Fruit fly (Drosophila melanogaster) whole organism, embryonic: Measurements from ENCODE around the gene dsx.
A peak's percentile ranks its signal among the peaks of the same experiment; 100 is the strongest.

Experiments
- Ada2b ChIP-seq: fragments of 200-800 bp; sonication (Bioruptor generic); IDR thresholded peaks from 2 replicates; pipeline ENCODE4 v1.3.6; 2022; ENCODE audit warnings: missing biosample characterization, missing genetic modification characterization
- Adf1 ChIP-seq: fragments of 200-800 bp; sonication (Bioruptor generic); IDR thresholded peaks from 2 replicates; pipeline ENCODE4 v1.3.6; 2022; ENCODE audit warnings: missing biosample characterization, missing genetic modification characterization
- Antp ChIP-seq: fragments of 200-800 bp; sonication (Bioruptor generic); optimal IDR thresholded peaks from 3 replicates; lab custom pipeline; 2016; ENCODE audit warnings: missing biosample characterization, missing genetic modification characterization
- Atf6 ChIP-seq: fragments of 200-800 bp; sonication (Bioruptor generic); IDR thresholded peaks from 2 replicates; pipeline ENCODE4 v1.3.6; 2022; ENCODE audit warnings: missing biosample characterization, missing genetic modification characterization
- CG10654 ChIP-seq: fragments of 200-800 bp; sonication (Bioruptor generic); optimal IDR thresholded peaks from 2 replicates; lab custom pipeline; 2016; ENCODE audit warnings: missing biosample characterization, missing genetic modification characterization
- CG11085 ChIP-seq: fragments of 200-800 bp; sonication (Bioruptor generic); IDR thresholded peaks from 2 replicates; pipeline ENCODE4 v1.3.6; 2022; ENCODE audit warnings: missing biosample characterization, missing genetic modification characterization
- CG11560 ChIP-seq: fragments of 200-800 bp; sonication (Bioruptor generic); IDR thresholded peaks from 3 replicates; pipeline ENCODE4 v1.3.6; 2022; ENCODE audit warnings: missing biosample characterization, missing genetic modification characterization
- CG12391 ChIP-seq: fragments of 200-800 bp; sonication (Bioruptor generic); optimal IDR thresholded peaks from 3 replicates; lab custom pipeline; 2018; ENCODE audit warnings: missing biosample characterization, mild to moderate bottlenecking, missing genetic modification characterization, moderate library complexity
- CG14014 ChIP-seq: fragments of 200-800 bp; sonication (Bioruptor generic); IDR thresholded peaks from 2 replicates; pipeline ENCODE4 v1.3.6; 2022; ENCODE audit warnings: missing biosample characterization, missing genetic modification characterization
- CG14710 ChIP-seq: fragments of 200-800 bp; sonication (Bioruptor generic); optimal IDR thresholded peaks from 3 replicates; lab custom pipeline; 2019; ENCODE audit warnings: missing biosample characterization, mild to moderate bottlenecking, missing genetic modification characterization, moderate library complexity
- CG16813 ChIP-seq: fragments of 200-800 bp; sonication (Bioruptor generic); IDR thresholded peaks from 3 replicates; pipeline ENCODE4 v1.3.6; 2022; ENCODE audit warnings: missing biosample characterization, missing genetic modification characterization; ENCODE audit not compliant: partially characterized antibody
- CG16863 ChIP-seq: fragments of 200-800 bp; sonication (Bioruptor generic); optimal IDR thresholded peaks from 3 replicates; lab custom pipeline; 2016; ENCODE audit warnings: missing biosample characterization, missing genetic modification characterization
- CG17829 ChIP-seq: fragments of 200-800 bp; optimal IDR thresholded peaks from 2 replicates; lab custom pipeline; 2019; ENCODE audit warnings: missing biosample characterization, mild to moderate bottlenecking, missing genetic modification characterization, moderate library complexity
- CG18011 ChIP-seq: fragments of 200-800 bp; sonication (Bioruptor generic); optimal IDR thresholded peaks from 2 replicates; lab custom pipeline; 2017; ENCODE audit warnings: missing biosample characterization, missing genetic modification characterization, mild to moderate bottlenecking, moderate library complexity, missing genotype
- CG33213 ChIP-seq: fragments of 200-800 bp; sonication (Bioruptor generic); optimal IDR thresholded peaks from 3 replicates; lab custom pipeline; 2016; ENCODE audit warnings: missing biosample characterization, missing genetic modification characterization
- CG3847 ChIP-seq: fragments of 200-800 bp; sonication (Bioruptor generic); IDR thresholded peaks from 2 replicates; pipeline ENCODE4 v1.3.6; 2022; ENCODE audit warnings: missing biosample characterization, missing genetic modification characterization
- CG5180 ChIP-seq: fragments of 200-800 bp; sonication (Bioruptor generic); optimal IDR thresholded peaks from 3 replicates; lab custom pipeline; 2017; ENCODE audit warnings: missing biosample characterization, missing genetic modification characterization, mild to moderate bottlenecking, moderate library complexity, missing genetic modification reagents
- CG7839 ChIP-seq: fragments of 200-800 bp; sonication (Bioruptor generic); optimal IDR thresholded peaks from 3 replicates; lab custom pipeline; 2018; ENCODE audit warnings: missing biosample characterization, mild to moderate bottlenecking, missing genetic modification characterization, moderate library complexity
- CG8388 ChIP-seq: fragments of 200-800 bp; sonication (Bioruptor generic); optimal IDR thresholded peaks from 2 replicates; lab custom pipeline; 2019; ENCODE audit warnings: missing biosample characterization, mild to moderate bottlenecking, missing genetic modification characterization, moderate library complexity
- CG8944 ChIP-seq: fragments of 200-800 bp; sonication (Bioruptor generic); optimal IDR thresholded peaks from 3 replicates; lab custom pipeline; 2016; ENCODE audit warnings: missing biosample characterization, missing genetic modification characterization
- ERR ChIP-seq: fragments of 200-800 bp; sonication (Bioruptor generic); optimal IDR thresholded peaks from 2 replicates; lab custom pipeline; 2016; ENCODE audit warnings: missing biosample characterization, missing genetic modification characterization
- HLH3B ChIP-seq: fragments of 200-800 bp; sonication (Bioruptor generic); IDR thresholded peaks from 2 replicates; pipeline ENCODE4 v1.3.6; 2022; ENCODE audit warnings: missing biosample characterization, missing genetic modification characterization
- HLH4C ChIP-seq: fragments of 200-800 bp; sonication (Bioruptor generic); IDR thresholded peaks from 3 replicates; pipeline ENCODE4 v1.3.6; 2022; ENCODE audit warnings: missing biosample characterization, missing genetic modification characterization; ENCODE audit not compliant: partially characterized antibody
- MBD-R2 ChIP-seq: fragments of 200-800 bp; sonication (Bioruptor generic); IDR thresholded peaks from 2 replicates; pipeline ENCODE4 v1.3.6; 2022; ENCODE audit warnings: missing biosample characterization, missing genetic modification characterization
- MESR4 ChIP-seq: fragments of 200-800 bp; sonication (Bioruptor generic); optimal IDR thresholded peaks from 2 replicates; lab custom pipeline; 2018; ENCODE audit warnings: missing biosample characterization, mild to moderate bottlenecking, missing genetic modification characterization, moderate library complexity
- NC2β ChIP-seq: fragments of 200-800 bp; sonication (Bioruptor generic); optimal IDR thresholded peaks from 2 replicates; lab custom pipeline; 2016; ENCODE audit warnings: missing biosample characterization, missing genetic modification characterization
- Pdp1 ChIP-seq, 2 experiments: fragments of 200-800 bp; sonication (Bioruptor generic); optimal IDR thresholded peaks; 3 replicates each; lab custom pipeline; 2016; ENCODE audit warnings: missing biosample characterization in 2 of 2, missing genetic modification characterization in 2 of 2, mild to moderate bottlenecking in 1 of 2, moderate library complexity in 1 of 2
- Ravus ChIP-seq: fragments of 200-800 bp; sonication (Bioruptor generic); IDR thresholded peaks from 2 replicates; pipeline ENCODE4 v1.3.6; 2022; ENCODE audit warnings: missing biosample characterization, missing genetic modification characterization
- Xrp1 ChIP-seq: fragments of 200-800 bp; sonication (Bioruptor generic); IDR thresholded peaks from 2 replicates; pipeline ENCODE4 v1.3.6; 2022; ENCODE audit warnings: missing biosample characterization, missing genetic modification characterization
- ash1 ChIP-seq: fragments of 200-800 bp; sonication (Bioruptor generic); optimal IDR thresholded peaks from 2 replicates; lab custom pipeline; 2018; ENCODE audit warnings: missing biosample characterization, mild to moderate bottlenecking, missing genetic modification characterization
- crc ChIP-seq: fragments of 200-800 bp; sonication (Bioruptor generic); optimal IDR thresholded peaks from 2 replicates; lab custom pipeline; 2016; ENCODE audit warnings: missing biosample characterization, missing genetic modification characterization
- dpn ChIP-seq, 2 experiments: fragments of 200-800 bp; sonication (Bioruptor generic); optimal IDR thresholded peaks; 3 replicates each; lab custom pipeline; 2016; ENCODE audit warnings: missing biosample characterization in 2 of 2, missing genetic modification characterization in 2 of 2
- hb ChIP-seq: fragments of 200-800 bp; sonication (Bioruptor generic); IDR thresholded peaks from 3 replicates; pipeline ENCODE4 v1.3.6; 2022; ENCODE audit warnings: missing biosample characterization, missing genetic modification characterization; ENCODE audit not compliant: partially characterized antibody
- jumu ChIP-seq: fragments of 200-800 bp; sonication (Bioruptor generic); optimal IDR thresholded peaks from 3 replicates; lab custom pipeline; 2016; ENCODE audit warnings: missing biosample characterization, missing genetic modification characterization
- lola ChIP-seq, 3 experiments: fragments of >200 bp in 2 of 3; fragments of 200-800 bp in 1 of 3; sonication (Bioruptor generic) in 1 of 3; optimal IDR thresholded peaks; 2 replicates each; lab custom pipeline; 2017 to 2019; ENCODE audit warnings: missing biosample characterization in 3 of 3, missing genetic modification characterization in 3 of 3, mild to moderate bottlenecking in 1 of 3, moderate library complexity in 1 of 3
- mirr ChIP-seq: fragments of 200-800 bp; sonication (Bioruptor generic); optimal IDR thresholded peaks from 3 replicates; lab custom pipeline; 2018; ENCODE audit warnings: missing biosample characterization, mild to moderate bottlenecking, missing genetic modification characterization
- pan ChIP-seq, 4 experiments: fragments of >200 bp in 3 of 4; fragments of 200-800 bp in 1 of 4; sonication (Bioruptor generic) in 1 of 4; optimal IDR thresholded peaks in 3 of 4; IDR thresholded peaks in 1 of 4; 2 replicates each; pipeline versions ENCODE4 v1.3.6 to Lab custom; 2017 to 2022; ENCODE audit warnings: missing biosample characterization in 2 of 4, missing genetic modification characterization in 2 of 4, mixed read lengths in 1 of 4
- pnt ChIP-seq: fragments of 200-800 bp; sonication (Bioruptor generic); optimal IDR thresholded peaks from 3 replicates; lab custom pipeline; 2016; ENCODE audit warnings: missing biosample characterization, missing genetic modification characterization
- ranshi ChIP-seq: fragments of 200-800 bp; sonication (Bioruptor generic); IDR thresholded peaks from 2 replicates; pipeline ENCODE4 v1.3.6; 2022; ENCODE audit warnings: missing biosample characterization, missing genetic modification characterization
- sens ChIP-seq: fragments of 200-800 bp; sonication (Bioruptor generic); peaks from one replicate; lab custom pipeline; 2016; ENCODE audit warnings: missing biosample characterization, missing genetic modification characterization
- shn ChIP-seq: fragments of 200-800 bp; sonication (Bioruptor generic); optimal IDR thresholded peaks from 3 replicates; lab custom pipeline; 2016; ENCODE audit warnings: missing biosample characterization, missing genetic modification characterization
- tgo ChIP-seq: fragments of 200-800 bp; sonication (Bioruptor generic); IDR thresholded peaks from 3 replicates; pipeline ENCODE4 v1.3.6; 2022; ENCODE audit warnings: missing biosample characterization, missing genetic modification characterization
- tll ChIP-seq, 2 experiments: fragments of 200-800 bp in 1 of 2; fragments of >200 bp in 1 of 2; sonication (Bioruptor generic) in 1 of 2; optimal IDR thresholded peaks; 2 replicates each; lab custom pipeline; 2017 to 2019; ENCODE audit warnings: missing biosample characterization in 2 of 2, missing genetic modification characterization in 2 of 2, mild to moderate bottlenecking in 1 of 2, moderate library complexity in 1 of 2
- unc-4 ChIP-seq: fragments of 200-800 bp; sonication (Bioruptor generic); IDR thresholded peaks from 2 replicates; pipeline ENCODE4 v1.3.6; 2022; ENCODE audit warnings: missing biosample characterization, missing genetic modification characterization; ENCODE audit not compliant: partially characterized antibody
- zen2 ChIP-seq: fragments of 200-800 bp; sonication (Bioruptor generic); IDR thresholded peaks from 3 replicates; pipeline ENCODE4 v1.3.6; 2022; ENCODE audit warnings: missing biosample characterization, missing genetic modification characterization; ENCODE audit not compliant: partially characterized antibody
- zfh2 ChIP-seq: fragments of 200-800 bp; sonication (Bioruptor generic); optimal IDR thresholded peaks from 2 replicates; lab custom pipeline; 2016; ENCODE audit warnings: missing biosample characterization, missing genetic modification characterization

Gene dsx

dm6 chr3R:8013121-8014009 lies 46.2 kb upstream of the dsx start, which contains the start of the genes CG10435 and Pbp95 (continued):
- TF ChIP-seq CG14014 (peak; percentile 38; the same call in 1 of the 2 replicates), CG3847 (GFP tag; lab: Robert Waterston, UW) (peak; percentile 60), CG14710 (tag; lab: Kevin White, UChicago) (peak; percentile 48), hb (GFP tag; lab: Robert Waterston, UW) (peak; percentile 62; the same call in 1 of the 3 replicates), CG33213 (GFP tag; lab: Kevin White, UChicago) (peak; percentile 31), pan (optimal IDR thresholded peaks at IDR 0.05; lab: Kevin White, UChicago) (no peak), pan (GFP tag; optimal IDR thresholded peaks at IDR 0.05 in 1 of 2, IDR thresholded peaks at IDR 0.05 in 1 of 2) (peak in 1 of 2 experiments; percentile 44), CG12391 (tag; lab: Kevin White, UChicago) (peak; percentile 68), Ravus (GFP tag; lab: Robert Waterston, UW) (no peak), ERR (no peak), Antp (peak; percentile 55), zen2 (GFP tag; lab: Robert Waterston, UW) (peak; percentile 61; the same call in 2 of the 3 replicates), Pdp1 (GFP tag; optimal IDR thresholded peaks at IDR 0.05; lab: Kevin White, UChicago) (peak; percentile 67 to 68), mirr (peak; percentile 21), CG18011 (GFP tag; lab: Kevin White, UChicago) (peak; percentile 13), Adf1 (GFP tag; lab: Robert Waterston, UW) (0 out of 2 replicates have a peak, but pooled peaks have one; percentile 18), CG5180 (no peak), Ada2b (GFP tag; lab: Robert Waterston, UW) (peak; percentile 35; the same call in 1 of the 2 replicates), tll (GFP tag; optimal IDR thresholded peaks at IDR 0.05; lab: Kevin White, UChicago) (peak in 1 of 2 experiments; percentile 98), ash1 (GFP tag; lab: Kevin White, UChicago) (no peak), CG10654 (no peak), sens (GFP tag; lab: Kevin White, UChicago) (peak; percentile 87), CG11560 (tag; lab: Robert Waterston, UW) (no peak), Xrp1 (GFP tag; lab: Robert Waterston, UW) (peak; percentile 53; the same call in 1 of the 2 replicates), pnt (GFP tag; lab: Kevin White, UChicago) (peak; percentile 1), CG8944 (GFP tag; lab: Kevin White, UChicago) (peak; percentile 24), CG17829 (tag; lab: Kevin White, UChicago) (peak; percentile 18), shn (no peak), crc (GFP tag; lab: Kevin White, UChicago) (peak; percentile 51), jumu (GFP tag; lab: Kevin White, UChicago) (no peak), dpn (GFP tag; optimal IDR thresholded peaks at IDR 0.05; lab: Kevin White, UChicago) (peak; percentile 43 to 48), ranshi (GFP tag; lab: Robert Waterston, UW) (0 out of 2 replicates have a peak, but pooled peaks have one; percentile 26), MESR4 (no peak), CG16863 (GFP tag; lab: Kevin White, UChicago) (peak; percentile 36), tgo (GFP tag; lab: Robert Waterston, UW) (peak; percentile 48; the same call in 2 of the 3 replicates), NC2β (GFP tag; lab: Kevin White, UChicago) (peak; percentile 45), unc-4 (GFP tag; lab: Robert Waterston, UW) (peak; percentile 66), HLH4C (GFP tag; lab: Robert Waterston, UW) (peak; percentile 59), CG16813 (GFP tag; lab: Robert Waterston, UW) (peak; percentile 61), lola (GFP tag; optimal IDR thresholded peaks at IDR 0.05; lab: Kevin White, UChicago) (peak in 1 of 3 experiments; percentile 57), zfh2 (peak; percentile 68), CG8388 (GFP tag; lab: Kevin White, UChicago) (no peak), Atf6 (GFP tag; lab: Robert Waterston, UW) (peak; percentile 37; the same call in 1 of the 2 replicates), MBD-R2 (GFP tag; lab: Robert Waterston, UW) (peak; percentile 79), HLH3B (GFP tag; lab: Robert Waterston, UW) (peak; percentile 55; the same call in 1 of the 2 replicates), CG11085 (GFP tag; lab: Robert Waterston, UW) (peak; percentile 56), CG7839 (tag; lab: Kevin White, UChicago) (no peak)
